Worm (Caenorhabditis elegans): ENCODE measurements around the gene C27D6.12.

ce11 chrII:5194066-5194465, 16.3 kb upstream of the C27D6.12 start, which contains the start of gene msp-49:
- no peak for TF ChIP-seq flh-1 (GFP tag; optimal IDR thresholded peaks at IDR 0.05)
- TF ChIP-seq unc-62 (GFP tag; optimal IDR thresholded peaks at IDR 0.05): no peak
- no peak for TF ChIP-seq mep-1 (tag; optimal IDR thresholded peaks at IDR 0.05)
- TF ChIP-seq ztf-11 (tag; optimal IDR thresholded peaks at IDR 0.05): no peak
- no peak for TF ChIP-seq mls-2 (tag; optimal IDR thresholded peaks at IDR 0.05)
- no peak for TF ChIP-seq snpc-4 (tag; optimal IDR thresholded peaks at IDR 0.05)
- TF ChIP-seq bed-3 (GFP tag; optimal IDR thresholded peaks at IDR 0.05): no peak
- no peak for TF ChIP-seq nhr-12 (tag; optimal IDR thresholded peaks at IDR 0.05)
- TF ChIP-seq nhr-237 (tag; optimal IDR thresholded peaks at IDR 0.05): no peak
- TF ChIP-seq lsy-2 (tag; optimal IDR thresholded peaks at IDR 0.05): no peak
- TF ChIP-seq lin-32 (GFP tag; optimal IDR thresholded peaks at IDR 0.05): no peak
- no peak for TF ChIP-seq hlh-1 (tag; optimal IDR thresholded peaks at IDR 0.05)
- no peak for TF ChIP-seq ceh-39 (tag; optimal IDR thresholded peaks at IDR 0.05)
